Worm (Caenorhabditis elegans) whole organism, L4 larva: Measurements from ENCODE around the gene R160.10.

Experiments
- F44E2.7 ChIP-seq: fragments of 200-800 bp; sonication (Bioruptor generic); IDR thresholded peaks from 2 replicates; pipeline ENCODE4 v2.1.2; 2022; ENCODE audit warnings: missing genetic modification characterization, missing compliant biosample characterization
- F49E8.2 ChIP-seq: sonication (generic microtip); optimal IDR thresholded peaks from 2 replicates; lab custom pipeline; 2016; ENCODE audit warnings: missing compliant biosample characterization, mild to moderate bottlenecking, missing genetic modification characterization, borderline replicate concordance
- T20F7.1 ChIP-seq: fragments of 200-800 bp; sonication (Bioruptor generic); optimal IDR thresholded peaks from 2 replicates; lab custom pipeline; 2018; ENCODE audit warnings: mild to moderate bottlenecking, missing genetic modification characterization, missing compliant biosample characterization
- Y48G9A.11 ChIP-seq: fragments of 200-800 bp; sonication (Bioruptor generic); IDR thresholded peaks from 2 replicates; pipeline ENCODE4 v1.3.6; 2022; ENCODE audit warnings: missing genetic modification reagents, missing genetic modification characterization, missing compliant biosample characterization
- ZK337.2 ChIP-seq: fragments of 200-800 bp; sonication (Bioruptor generic); IDR thresholded peaks from 2 replicates; pipeline ENCODE4 v1.3.6; 2022; ENCODE audit warnings: missing genetic modification reagents, missing genetic modification characterization, missing compliant biosample characterization
- ama-1 ChIP-seq: fragments of 150-350 bp; optimal IDR thresholded peaks from 2 replicates; lab custom pipeline; 2014; ENCODE audit warnings: inconsistent platforms, mixed read lengths
- attf-4 ChIP-seq: sonication (generic microtip); optimal IDR thresholded peaks from 3 replicates; lab custom pipeline; 2017; ENCODE audit warnings: missing biosample characterization, missing genetic modification characterization
- ceh-28 ChIP-seq: fragments of 150-350 bp; optimal IDR thresholded peaks from 2 replicates; lab custom pipeline; 2014; ENCODE audit warnings: missing biosample characterization, missing genetic modification reagents, missing genetic modification characterization
- ceh-32 ChIP-seq: sonication (generic microtip); optimal IDR thresholded peaks from 2 replicates; lab custom pipeline; 2016; ENCODE audit warnings: mild to moderate bottlenecking, missing genetic modification characterization, missing compliant biosample characterization; ENCODE audit not compliant: poor library complexity
- ceh-44 ChIP-seq: fragments of 200-800 bp; sonication (Bioruptor generic); IDR thresholded peaks from 2 replicates; pipeline ENCODE4 v1.3.6; 2022; ENCODE audit warnings: missing genetic modification reagents, missing genetic modification characterization, missing compliant biosample characterization
- ces-1 ChIP-seq: fragments of 150-350 bp; sonication (generic microtip); optimal IDR thresholded peaks from 4 replicates; lab custom pipeline; 2014; ENCODE audit warnings: missing biosample characterization, missing genetic modification reagents, missing genetic modification characterization
- ctbp-1 ChIP-seq: fragments of 200-800 bp; sonication (Bioruptor generic); IDR thresholded peaks from 2 replicates; pipeline ENCODE4 v1.3.6; 2022; ENCODE audit warnings: missing genetic modification reagents, missing genetic modification characterization, missing compliant biosample characterization
- daf-16 ChIP-seq, 3 experiments: sonication (generic microtip); optimal IDR thresholded peaks; 2 replicates each; lab custom pipeline; 2016 to 2017; ENCODE audit warnings: missing genetic modification characterization in 3 of 3, missing genetic modification reagents in 3 of 3, mild to moderate bottlenecking in 2 of 3, missing compliant biosample characterization in 2 of 3, missing biosample characterization in 1 of 3, moderate library complexity in 1 of 3
- dmd-8 ChIP-seq: fragments of 200-800 bp; sonication (Bioruptor generic); IDR thresholded peaks from 2 replicates; pipeline ENCODE4 v1.3.6; 2022; ENCODE audit warnings: missing genetic modification characterization, missing compliant biosample characterization
- dve-1 ChIP-seq: sonication (generic microtip); optimal IDR thresholded peaks from 2 replicates; lab custom pipeline; 2017; ENCODE audit warnings: antibody characterized with exemption, mild to moderate bottlenecking, missing genetic modification characterization, missing compliant biosample characterization; ENCODE audit not compliant: insufficient read depth
- egl-27 ChIP-seq: sonication (generic microtip); optimal IDR thresholded peaks from 3 replicates; lab custom pipeline; 2017; ENCODE audit warnings: missing biosample characterization, missing genetic modification reagents, missing genetic modification characterization
- hlh-11 ChIP-seq: fragments of 200-800 bp; sonication (Bioruptor generic); optimal IDR thresholded peaks from 2 replicates; lab custom pipeline; 2018; ENCODE audit warnings: mild to moderate bottlenecking, missing genetic modification characterization, missing compliant biosample characterization
- lin-1 ChIP-seq: fragments of 200-800 bp; sonication (Bioruptor generic); IDR thresholded peaks from 2 replicates; pipeline ENCODE4 v1.3.6; 2022; ENCODE audit warnings: missing genetic modification reagents, missing genetic modification characterization, missing compliant biosample characterization
- lin-29 ChIP-seq: fragments of 200-800 bp; sonication (Bioruptor generic); IDR thresholded peaks from 2 replicates; pipeline ENCODE4 v1.3.6; 2022; ENCODE audit warnings: missing genetic modification reagents, missing genetic modification characterization, missing compliant biosample characterization
- mep-1 ChIP-seq: fragments of 150-350 bp; sonication (generic microtip); optimal IDR thresholded peaks from 3 replicates; lab custom pipeline; 2014; ENCODE audit warnings: missing biosample characterization, missing genetic modification characterization
- mxl-3 ChIP-seq: fragments of 200-800 bp; sonication (Bioruptor generic); optimal IDR thresholded peaks from 2 replicates; lab custom pipeline; 2018; ENCODE audit warnings: mild to moderate bottlenecking, missing genetic modification characterization, missing compliant biosample characterization
- nhr-237 ChIP-seq: sonication (generic microtip); optimal IDR thresholded peaks from 2 replicates; lab custom pipeline; 2017; ENCODE audit warnings: missing biosample characterization, missing genetic modification characterization
- nhr-28 ChIP-seq: fragments of 150-350 bp; optimal IDR thresholded peaks from 2 replicates; lab custom pipeline; 2014; ENCODE audit warnings: missing biosample characterization, missing genetic modification characterization
- nhr-41 ChIP-seq: fragments of 200-800 bp; sonication (Bioruptor generic); IDR thresholded peaks from 2 replicates; pipeline ENCODE4 v1.3.6; 2022; ENCODE audit warnings: missing genetic modification reagents, missing genetic modification characterization, missing compliant biosample characterization
- nhr-48 ChIP-seq: sonication (generic microtip); optimal IDR thresholded peaks from 2 replicates; lab custom pipeline; 2016; ENCODE audit warnings: mild to moderate bottlenecking, missing genetic modification characterization, missing compliant biosample characterization
- nhr-6 ChIP-seq: fragments of 150-350 bp; optimal IDR thresholded peaks from 2 replicates; lab custom pipeline; 2014; ENCODE audit warnings: missing biosample characterization, missing genetic modification characterization
- nhr-77 ChIP-seq: fragments of 150-350 bp; optimal IDR thresholded peaks from 2 replicates; lab custom pipeline; 2014; ENCODE audit warnings: missing biosample characterization, missing genetic modification characterization
- rbr-2 ChIP-seq: sonication (generic microtip); optimal IDR thresholded peaks from 2 replicates; lab custom pipeline; 2016; ENCODE audit warnings: missing genotype, missing genetic modification characterization, missing compliant biosample characterization
- set-16 ChIP-seq: fragments of 200-800 bp; sonication (Bioruptor generic); IDR thresholded peaks from 2 replicates; pipeline ENCODE4 v1.3.6; 2022; ENCODE audit warnings: missing genetic modification reagents, missing genetic modification characterization, missing compliant biosample characterization
- skn-1 ChIP-seq: fragments of 150-350 bp; optimal IDR thresholded peaks from 2 replicates; lab custom pipeline; 2014; ENCODE audit warnings: missing biosample characterization, missing genetic modification characterization
- snpc-1.2 ChIP-seq: fragments of 200-800 bp; sonication (Bioruptor generic); IDR thresholded peaks from 2 replicates; pipeline ENCODE4 v1.3.6; 2022; ENCODE audit warnings: missing genetic modification reagents, missing genetic modification characterization, missing compliant biosample characterization
- snpc-4 ChIP-seq: fragments of 150-350 bp; optimal IDR thresholded peaks from 2 replicates; lab custom pipeline; 2014; ENCODE audit warnings: missing biosample characterization, missing genetic modification characterization
- spr-1 ChIP-seq: sonication (generic microtip); optimal IDR thresholded peaks from 2 replicates; lab custom pipeline; 2016; ENCODE audit warnings: mild to moderate bottlenecking, missing genetic modification characterization, missing compliant biosample characterization
- unc-130 ChIP-seq: sonication (generic microtip); optimal IDR thresholded peaks from 2 replicates; lab custom pipeline; 2016; ENCODE audit warnings: missing genetic modification reagents, missing genetic modification characterization, missing compliant biosample characterization
- zip-11 ChIP-seq: fragments of 200-800 bp; sonication (Bioruptor generic); IDR thresholded peaks from 2 replicates; pipeline ENCODE4 v1.3.6; 2022; ENCODE audit warnings: missing genetic modification characterization, missing compliant biosample characterization
- ztf-7 ChIP-seq: fragments of 150-350 bp; optimal IDR thresholded peaks from 2 replicates; lab custom pipeline; 2014; ENCODE audit warnings: missing biosample characterization, missing genetic modification characterization

Gene R160.10

DNA sequence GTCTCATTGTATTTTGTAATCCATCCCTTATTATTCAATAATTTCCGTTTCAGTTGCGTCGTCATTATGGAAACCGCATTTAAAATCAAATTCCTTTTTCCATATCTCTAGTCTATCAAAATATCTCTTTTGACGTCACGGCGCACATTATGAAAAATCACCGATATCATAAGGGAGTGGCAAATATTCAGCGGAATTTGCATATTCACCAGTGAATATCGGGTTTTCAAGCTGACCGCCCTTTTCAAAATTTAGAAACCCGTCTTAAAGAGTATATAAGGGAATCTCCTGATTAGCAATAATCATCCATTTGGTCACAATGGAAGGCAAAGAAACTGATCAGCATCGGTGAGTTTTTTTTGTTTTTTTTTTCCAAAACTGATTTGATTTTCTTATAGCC is 14.0 kb downstream of the R160.10 start, which contains the start of gene col-165:
col-165 (plus strand) TSS at position 301 of the 400 bp plus-strand sequence.
- TF ChIP-seq daf-16 (GFP tag; optimal IDR thresholded peaks at IDR 0.05; lab: Kevin White, UChicago) (no peak), daf-16 (tag; optimal IDR thresholded peaks at IDR 0.05; lab: Kevin White, UChicago) (no peak), ZK337.2 (no peak), unc-130 (no peak), T20F7.1 (GFP tag; lab: Kevin White, UChicago) (no peak), egl-27 (no peak), nhr-6 (tag; lab: Kevin White, UChicago) (no peak)
- TF ChIP-seq, all 104 proteins: peak for 0

DNA sequence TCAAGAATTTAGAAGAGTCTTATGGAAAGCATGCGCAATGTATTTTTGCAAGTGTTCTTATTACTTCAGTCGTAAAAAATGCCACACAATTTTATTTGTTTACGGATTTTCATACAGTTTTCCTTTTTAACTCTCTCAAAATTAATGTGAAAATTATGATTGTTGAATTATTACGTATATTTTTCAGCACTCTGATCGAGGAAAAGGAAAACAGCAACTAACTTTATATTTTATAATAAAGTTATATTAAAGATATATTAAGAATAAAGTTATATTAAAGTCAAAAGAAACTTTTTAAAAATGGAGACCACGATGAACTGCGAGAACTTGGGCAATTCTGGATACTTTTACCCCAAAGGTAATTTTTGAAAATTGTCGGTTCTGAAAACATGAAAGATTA is 17.1 kb downstream of the R160.10 start, which contains the start of gene F14H12.2:
F14H12.2 (plus strand) TSS at position 301 of the 400 bp plus-strand sequence.
- TF ChIP-seq ctbp-1 (no peak), mep-1 (no peak), attf-4 (tag; lab: Kevin White, UChicago) (no peak), set-16 (GFP tag; lab: Robert Waterston, UW) (no peak), egl-27 (no peak), nhr-237 (no peak), Y48G9A.11 (GFP tag; lab: Robert Waterston, UW) (no peak), zip-11 (GFP tag; lab: Robert Waterston, UW) (no peak), nhr-77 (no peak), skn-1 (tag; lab: Kevin White, UChicago) (no peak), spr-1 (tag; lab: Kevin White, UChicago) (no peak), daf-16 (GFP tag; optimal IDR thresholded peaks at IDR 0.05; lab: Kevin White, UChicago) (no peak), daf-16 (tag; optimal IDR thresholded peaks at IDR 0.05; lab: Kevin White, UChicago) (no peak)
- TF ChIP-seq, all 104 proteins: peak for 0

DNA sequence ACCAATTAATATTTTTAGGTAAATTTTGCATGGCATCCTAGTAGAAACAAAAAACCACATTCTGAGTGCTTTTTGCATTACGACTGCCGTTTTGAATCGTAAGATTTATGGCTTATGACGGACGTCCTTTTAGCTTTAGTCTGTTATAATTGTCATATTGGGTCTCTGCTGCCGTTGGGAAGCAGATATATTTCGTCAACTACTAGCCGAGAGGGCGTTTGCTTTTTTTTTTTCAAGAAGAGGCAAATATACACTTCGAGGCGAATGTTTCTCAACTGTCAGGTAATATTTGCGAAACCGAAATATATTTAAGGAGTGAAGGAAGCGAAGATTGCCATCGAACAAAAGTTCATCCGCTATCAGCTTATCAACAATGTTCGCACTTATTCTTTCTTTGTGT is 23.4 kb downstream of the R160.10 start, which contains the start of gene F14H12.3:
F14H12.3 (plus strand) TSS at position 301 of the 400 bp plus-strand sequence.
- TF ChIP-seq F44E2.7 (GFP tag; lab: Robert Waterston, UW), result no peak
- no peak for TF ChIP-seq mxl-3 (GFP tag; lab: Kevin White, UChicago)
- no peak for TF ChIP-seq ztf-7 (tag; lab: Kevin White, UChicago)
- no peak for TF ChIP-seq hlh-11
- no peak for TF ChIP-seq ces-1 (GFP tag; lab: Kevin White, UChicago)
- TF ChIP-seq lin-1 (GFP tag; lab: Robert Waterston, UW), result no peak
- TF ChIP-seq snpc-4 (tag; lab: Kevin White, UChicago), result no peak
- TF ChIP-seq dmd-8 (GFP tag; lab: Robert Waterston, UW), result no peak
- no peak for TF ChIP-seq nhr-48

DNA sequence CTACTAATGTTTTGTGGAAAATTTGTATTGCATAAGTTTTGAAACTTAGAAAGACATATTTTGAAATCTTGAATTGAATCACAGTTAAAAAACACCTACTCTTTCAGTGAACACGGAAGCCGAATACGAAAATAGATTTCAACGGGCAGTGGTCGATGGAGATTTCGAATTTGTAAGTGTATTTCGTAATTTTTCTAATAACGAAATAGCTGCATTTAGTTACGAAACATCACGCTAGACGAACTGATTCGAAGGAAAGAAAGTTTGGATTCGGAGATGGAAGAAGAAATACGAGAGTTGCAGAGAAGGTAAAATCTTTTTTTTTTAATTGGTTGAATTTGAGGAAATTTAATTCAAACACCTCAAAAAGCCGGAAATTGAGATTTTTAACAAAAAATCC is 24.6 kb downstream of the R160.10 start:
- TF ChIP-seq nhr-28 (tag; lab: Kevin White, UChicago) (no peak), skn-1 (tag; lab: Kevin White, UChicago) (no peak), hlh-11 (no peak), ama-1 (no peak), ceh-28 (tag; lab: Kevin White, UChicago) (no peak), snpc-1.2 (GFP tag; lab: Robert Waterston, UW) (no peak), F49E8.2 (tag; lab: Kevin White, UChicago) (no peak), ceh-44 (GFP tag; lab: Robert Waterston, UW) (no peak), dve-1 (tag; lab: Kevin White, UChicago) (no peak), nhr-41 (GFP tag; lab: Robert Waterston, UW) (no peak), set-16 (GFP tag; lab: Robert Waterston, UW) (no peak), nhr-77 (no peak), lin-29 (GFP tag; lab: Robert Waterston, UW) (no peak), dmd-8 (GFP tag; lab: Robert Waterston, UW) (no peak), ctbp-1 (no peak), ceh-32 (tag; lab: Kevin White, UChicago) (no peak), rbr-2 (tag; lab: Kevin White, UChicago) (no peak)
- TF ChIP-seq, all 104 proteins: peak for 0
